Worm (Caenorhabditis elegans): Measurements from ENCODE around the gene sos-1.

Gene sos-1

DNA sequence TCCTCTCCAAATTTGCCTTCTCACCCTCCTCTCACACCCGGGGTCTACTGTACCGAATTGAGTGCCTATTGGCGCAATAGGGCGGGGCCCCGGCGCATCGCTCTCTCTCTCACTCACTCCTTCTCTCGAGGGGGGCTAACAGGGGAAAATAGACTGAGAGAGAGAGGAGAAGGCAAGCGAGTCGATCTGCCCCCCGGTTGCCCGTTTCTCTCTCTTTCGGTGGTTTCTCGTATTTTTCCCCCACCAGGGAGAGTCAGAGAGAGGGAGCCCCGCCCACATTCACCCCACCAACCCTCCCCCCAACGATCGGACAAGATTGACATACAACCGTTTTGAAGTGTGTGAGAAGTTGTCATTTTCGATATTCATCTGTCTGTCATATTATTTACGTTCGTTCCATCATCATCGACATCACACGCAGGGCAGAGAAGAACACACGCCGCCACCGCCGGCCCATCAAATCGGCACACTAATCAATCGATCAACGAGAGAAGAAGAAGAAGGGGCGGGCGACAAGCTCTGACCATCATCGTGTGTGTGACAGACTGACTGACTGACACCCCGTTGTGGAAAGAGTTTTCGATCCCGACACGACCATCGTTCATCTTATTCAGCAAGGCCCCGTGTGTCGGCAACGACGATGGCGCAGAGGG lies 49.8 kb downstream of the sos-1 start (continued):
- no peak for TF ChIP-seq Y105C5A.15 (GFP tag; IDR thresholded peaks at IDR 0.05)
- 0 out of 2 replicates have a peak, but pooled peaks have one; percentile 3 for TF ChIP-seq dmd-8 (GFP tag; IDR thresholded peaks at IDR 0.05)
- no peak for TF ChIP-seq egl-27 (tag; optimal IDR thresholded peaks at IDR 0.05)
- no peak for TF ChIP-seq T26A8.4 (GFP tag; IDR thresholded peaks at IDR 0.05)
- TF ChIP-seq snpc-1.2 (GFP tag; IDR thresholded peaks at IDR 0.05): no peak
- TF ChIP-seq vab-7 (GFP tag; IDR thresholded peaks at IDR 0.05): no peak
- TF ChIP-seq mep-1 (tag; optimal IDR thresholded peaks at IDR 0.05): peak; percentile 33
- TF ChIP-seq unc-130 (GFP tag; optimal IDR thresholded peaks at IDR 0.05): no peak
- TF ChIP-seq nhr-28 (tag; optimal IDR thresholded peaks at IDR 0.05): peak; percentile 29
- no peak for TF ChIP-seq D1046.2 (GFP tag; IDR thresholded peaks at IDR 0.05)
- TF ChIP-seq gei-8 (GFP tag; optimal IDR thresholded peaks at IDR 0.05): no peak
- TF ChIP-seq lin-39 (tag; optimal IDR thresholded peaks at IDR 0.05): no peak
- TF ChIP-seq ZK337.2 (GFP tag; IDR thresholded peaks at IDR 0.05): no peak
- TF ChIP-seq unc-39 (tag; optimal IDR thresholded peaks at IDR 0.05): no peak
- TF ChIP-seq rbr-2 (tag; optimal IDR thresholded peaks at IDR 0.05): no peak
- TF ChIP-seq nhr-76 (tag; optimal IDR thresholded peaks at IDR 0.05): no peak
- no peak for TF ChIP-seq jun-1 (tag; optimal IDR thresholded peaks at IDR 0.05)
- peak; percentile 92 for TF ChIP-seq aha-1 (tag)
- TF ChIP-seq ceh-28 (tag; optimal IDR thresholded peaks at IDR 0.05): no peak
- no peak for TF ChIP-seq nhr-77 (tag; optimal IDR thresholded peaks at IDR 0.05)
- no peak for TF ChIP-seq daf-8 (GFP tag; IDR thresholded peaks at IDR 0.05)
- TF ChIP-seq sdz-12 (GFP tag; optimal IDR thresholded peaks at IDR 0.05): no peak
- no peak for TF ChIP-seq nhr-6 (tag; optimal IDR thresholded peaks at IDR 0.05)
- TF ChIP-seq zip-2 (tag; optimal IDR thresholded peaks at IDR 0.05): no peak
- no peak for TF ChIP-seq F26F4.8 (GFP tag; conservative IDR thresholded peaks at IDR 0.05)
- TF ChIP-seq mes-2 (tag; optimal IDR thresholded peaks at IDR 0.05; ENCODE audit: poor library complexity, severe bottlenecking): peak; percentile 42

DNA sequence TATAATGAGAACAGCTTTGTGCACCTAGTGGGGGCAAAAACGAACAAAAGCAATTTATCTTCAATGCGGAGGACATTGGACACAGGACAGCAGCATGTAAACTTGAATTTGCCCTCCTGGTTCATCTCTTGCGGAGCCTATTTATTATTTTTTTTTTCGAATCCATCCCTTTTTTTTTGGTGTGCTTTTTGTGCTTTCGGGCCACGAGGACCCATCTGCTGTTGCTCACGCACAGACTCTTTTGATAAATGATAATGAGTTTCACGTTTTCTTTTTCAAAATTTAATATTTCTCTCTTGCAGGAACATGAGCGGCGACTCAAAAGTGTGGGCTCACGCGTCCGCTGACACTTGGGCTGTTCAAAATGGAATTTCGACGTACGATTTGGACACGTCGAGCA lies 51.9 kb downstream of the sos-1 start, which contains the start of gene unc-62:
TSS of gene unc-62 (plus strand) at position 301 of the 400 bp plus-strand sequence.
- TF ChIP-seq mxl-2 (GFP tag; conservative IDR thresholded peaks at IDR 0.05): no peak
- TF ChIP-seq hmg-1.1 (GFP tag; IDR thresholded peaks at IDR 0.05): no peak
- no peak for TF ChIP-seq gei-8 (GFP tag; optimal IDR thresholded peaks at IDR 0.05)
- TF ChIP-seq lsy-2 (tag; optimal IDR thresholded peaks at IDR 0.05): peak in 1 of 2 experiments; percentile 28
- no peak for TF ChIP-seq zag-1 (tag; optimal IDR thresholded peaks at IDR 0.05)
- no peak for TF ChIP-seq php-3 (GFP tag; IDR thresholded peaks at IDR 0.05)
- TF ChIP-seq nhr-77 (tag; optimal IDR thresholded peaks at IDR 0.05): no peak
- no peak for TF ChIP-seq F26F4.8 (GFP tag; conservative IDR thresholded peaks at IDR 0.05)
- peak in 1 of 2 experiments; percentile 31 for TF ChIP-seq unc-62 (GFP tag; optimal IDR thresholded peaks at IDR 0.05 in 1 of 2)
- TF ChIP-seq unc-62 (tag; optimal IDR thresholded peaks at IDR 0.05): peak; percentile 49
- TF ChIP-seq ceh-82 (tag; optimal IDR thresholded peaks at IDR 0.05): no peak
- peak; percentile 88 for TF ChIP-seq aha-1 (tag)
- TF ChIP-seq lin-13 (GFP tag; optimal IDR thresholded peaks at IDR 0.05): no peak
- no peak for TF ChIP-seq duxl-1 (tag; optimal IDR thresholded peaks at IDR 0.05; ENCODE audit: poor library complexity)

DNA sequence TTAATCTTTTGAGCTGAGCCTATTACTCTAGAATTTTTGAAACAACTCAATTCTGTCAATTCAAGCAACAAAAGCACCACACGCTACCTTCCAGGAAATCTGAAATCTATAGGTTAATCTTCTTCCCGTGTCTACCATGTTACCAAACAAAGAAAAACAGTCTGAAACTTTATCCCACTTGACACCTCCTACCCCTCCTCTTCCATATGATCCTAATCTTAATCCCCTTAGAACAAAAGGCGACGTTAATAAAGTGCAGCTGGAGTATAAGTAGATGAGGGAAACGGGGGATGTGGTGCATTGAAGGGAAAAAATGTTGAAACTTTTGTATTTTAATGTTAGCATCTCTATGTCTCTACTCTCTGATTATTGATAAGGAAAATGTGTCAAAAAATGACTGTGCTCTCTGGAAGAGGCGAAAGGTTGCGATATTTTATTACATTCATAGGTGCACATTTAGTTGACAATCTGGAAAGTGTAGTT lies 52.9 kb downstream of the sos-1 start:
- no peak for TF ChIP-seq ZK337.2 (GFP tag; IDR thresholded peaks at IDR 0.05)
- TF ChIP-seq aha-1 (tag): no peak
- TF ChIP-seq nhr-102 (tag; optimal IDR thresholded peaks at IDR 0.05): no peak
- TF ChIP-seq unc-62 (GFP tag; optimal IDR thresholded peaks at IDR 0.05 in 1 of 2): peak in 1 of 2 experiments; percentile 95
- no peak for TF ChIP-seq unc-62 (tag; optimal IDR thresholded peaks at IDR 0.05)
- TF ChIP-seq nhr-28 (tag; optimal IDR thresholded peaks at IDR 0.05): peak; percentile 30
- peak; percentile 40; the same call in 1 of the 2 replicates for TF ChIP-seq dmd-6 (GFP tag; IDR thresholded peaks at IDR 0.05)
- no peak for TF ChIP-seq lin-29 (GFP tag; IDR thresholded peaks at IDR 0.05)
- peak; percentile 70 for TF ChIP-seq pqm-1 (tag; optimal IDR thresholded peaks at IDR 0.05)
- TF ChIP-seq jun-1 (tag; optimal IDR thresholded peaks at IDR 0.05): no peak
- peak; percentile 9 for TF ChIP-seq dve-1 (tag; optimal IDR thresholded peaks at IDR 0.05; ENCODE audit: insufficient read depth)
- no peak for TF ChIP-seq ceh-44 (GFP tag; IDR thresholded peaks at IDR 0.05)
- TF ChIP-seq lir-3 (tag; optimal IDR thresholded peaks at IDR 0.05): no peak
- no peak for TF ChIP-seq Y48G9A.11 (GFP tag; IDR thresholded peaks at IDR 0.05)
- no peak for TF ChIP-seq ceh-82 (tag; optimal IDR thresholded peaks at IDR 0.05)
- no peak for TF ChIP-seq Y105C5A.15 (GFP tag; IDR thresholded peaks at IDR 0.05)

All from whole organism, L4 larva.